Worm (Caenorhabditis elegans) whole organism, late embryonic: ENCODE results near the gene tnt-3.

Source experiments
- C08G9.2 ChIP-seq: sonication (generic microtip); optimal IDR thresholded peaks from 2 replicates; lab custom pipeline; 2016; ENCODE audit warnings: mild to moderate bottlenecking, missing genetic modification characterization, moderate library complexity, missing compliant biosample characterization
- C38D4.7 ChIP-seq: fragments of 200-800 bp; sonication (Bioruptor generic); optimal IDR thresholded peaks from 2 replicates; lab custom pipeline; 2018; ENCODE audit warnings: mild to moderate bottlenecking, missing genetic modification characterization, moderate library complexity, missing compliant biosample characterization
- che-1 ChIP-seq: sonication (generic microtip); optimal IDR thresholded peaks from 2 replicates; lab custom pipeline; 2016; ENCODE audit warnings: mild to moderate bottlenecking, missing genetic modification characterization, missing compliant biosample characterization
- madf-2 ChIP-seq: sonication (generic microtip); optimal IDR thresholded peaks from 2 replicates; lab custom pipeline; 2017; ENCODE audit warnings: missing genetic modification characterization, missing compliant biosample characterization
- nfya-1 ChIP-seq: sonication (generic microtip); optimal IDR thresholded peaks from 2 replicates; lab custom pipeline; 2017; ENCODE audit warnings: missing genetic modification characterization, mild to moderate bottlenecking, missing compliant biosample characterization, antibody characterized with exemption, moderate library complexity
- pat-9 ChIP-seq: fragments of 200-800 bp; sonication (Bioruptor generic); optimal IDR thresholded peaks from 2 replicates; lab custom pipeline; 2018; ENCODE audit warnings: mild to moderate bottlenecking, missing genetic modification characterization, moderate library complexity, missing compliant biosample characterization

DNA sequence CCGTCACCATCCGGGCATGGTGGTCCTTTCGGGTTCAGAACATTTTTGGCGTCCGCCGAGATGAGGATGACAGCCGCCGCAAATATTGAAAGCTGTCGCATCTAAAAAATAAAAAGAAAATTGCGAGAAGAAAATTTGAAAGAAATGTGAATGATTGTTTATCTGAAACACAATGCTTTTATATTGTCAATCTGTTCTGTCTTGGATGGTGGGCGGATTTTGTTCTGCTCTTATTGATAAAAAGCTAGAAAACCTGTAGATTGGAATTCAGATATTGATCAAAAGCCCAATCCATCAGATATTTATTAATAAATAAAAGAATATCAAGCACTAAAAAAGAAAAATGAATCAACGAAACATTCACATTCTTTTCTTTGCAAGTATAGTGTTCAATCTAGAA lies 31.1 kb downstream of the tnt-3 start, which contains the start of gene C39D10.7:
- TF ChIP-seq madf-2 (tag; lab: Kevin White, UChicago) (no peak), che-1 (tag; lab: Kevin White, UChicago) (no peak), pat-9 (tag; lab: Kevin White, UChicago) (no peak), C38D4.7 (GFP tag; lab: Kevin White, UChicago) (no peak), nfya-1 (tag; lab: Kevin White, UChicago) (no peak), C08G9.2 (tag; lab: Kevin White, UChicago) (no peak)
